Worm (Caenorhabditis elegans) whole organism, L4 larva: ENCODE data around the gene K11G12.6.

Experiments used
- F10B5.3 ChIP-seq: sonication (generic microtip); optimal IDR thresholded peaks from 2 replicates; lab custom pipeline; 2016; ENCODE audit warnings: mild to moderate bottlenecking, missing genetic modification characterization, missing compliant biosample characterization
- F26F4.8 ChIP-seq: fragments of 200-800 bp; sonication (Bioruptor generic); conservative IDR thresholded peaks from 2 replicates; pipeline ENCODE4 v1.3.6; 2022; ENCODE audit warnings: missing genetic modification characterization, missing compliant biosample characterization
- F49E8.2 ChIP-seq: sonication (generic microtip); optimal IDR thresholded peaks from 2 replicates; lab custom pipeline; 2016; ENCODE audit warnings: missing compliant biosample characterization, mild to moderate bottlenecking, missing genetic modification characterization, borderline replicate concordance
- R02D3.7 ChIP-seq: fragments of 150-350 bp; sonication (generic microtip); optimal IDR thresholded peaks from 3 replicates; lab custom pipeline; 2014; ENCODE audit warnings: missing biosample characterization, missing genetic modification characterization
- T20F7.1 ChIP-seq: fragments of 200-800 bp; sonication (Bioruptor generic); optimal IDR thresholded peaks from 2 replicates; lab custom pipeline; 2018; ENCODE audit warnings: mild to moderate bottlenecking, missing genetic modification characterization, missing compliant biosample characterization
- Y48G9A.11 ChIP-seq: fragments of 200-800 bp; sonication (Bioruptor generic); IDR thresholded peaks from 2 replicates; pipeline ENCODE4 v1.3.6; 2022; ENCODE audit warnings: missing genetic modification reagents, missing genetic modification characterization, missing compliant biosample characterization
- Y75B8A.6 ChIP-seq: fragments of 200-800 bp; sonication (Bioruptor generic); IDR thresholded peaks from 2 replicates; pipeline ENCODE4 v1.3.6; 2022; ENCODE audit warnings: missing genetic modification reagents, missing genetic modification characterization, missing compliant biosample characterization
- aha-1 ChIP-seq: fragments of 150-350 bp; peaks from one replicate; lab custom pipeline; 2014; ENCODE audit warnings: missing biosample characterization, missing genetic modification characterization
- ama-1 ChIP-seq: fragments of 150-350 bp; optimal IDR thresholded peaks from 2 replicates; lab custom pipeline; 2014; ENCODE audit warnings: inconsistent platforms, mixed read lengths
- arid-1 ChIP-seq: fragments of 200-800 bp; sonication (Bioruptor generic); conservative IDR thresholded peaks from 2 replicates; pipeline ENCODE4 v1.3.6; 2022; ENCODE audit warnings: missing genetic modification reagents, missing genetic modification characterization, missing compliant biosample characterization
- attf-4 ChIP-seq: sonication (generic microtip); optimal IDR thresholded peaks from 3 replicates; lab custom pipeline; 2017; ENCODE audit warnings: missing biosample characterization, missing genetic modification characterization
- ceh-32 ChIP-seq: sonication (generic microtip); optimal IDR thresholded peaks from 2 replicates; lab custom pipeline; 2016; ENCODE audit warnings: mild to moderate bottlenecking, missing genetic modification characterization, missing compliant biosample characterization; ENCODE audit not compliant: poor library complexity
- ctbp-1 ChIP-seq: fragments of 200-800 bp; sonication (Bioruptor generic); IDR thresholded peaks from 2 replicates; pipeline ENCODE4 v1.3.6; 2022; ENCODE audit warnings: missing genetic modification reagents, missing genetic modification characterization, missing compliant biosample characterization
- daf-12 ChIP-seq: fragments of 150-350 bp; optimal IDR thresholded peaks from 2 replicates; lab custom pipeline; 2014; ENCODE audit warnings: missing biosample characterization, missing genetic modification reagents, missing genetic modification characterization
- daf-16 ChIP-seq, 3 experiments: sonication (generic microtip); optimal IDR thresholded peaks; 2 replicates each; lab custom pipeline; 2016 to 2017; ENCODE audit warnings: missing genetic modification characterization in 3 of 3, missing genetic modification reagents in 3 of 3, mild to moderate bottlenecking in 2 of 3, missing compliant biosample characterization in 2 of 3, missing biosample characterization in 1 of 3, moderate library complexity in 1 of 3
- dmd-9 ChIP-seq: fragments of 200-800 bp; sonication (Bioruptor generic); IDR thresholded peaks from 2 replicates; pipeline ENCODE4 v1.3.6; 2022; ENCODE audit warnings: missing genetic modification reagents, missing genetic modification characterization, missing compliant biosample characterization
- duxl-1 ChIP-seq: sonication (generic microtip); optimal IDR thresholded peaks from 2 replicates; lab custom pipeline; 2016; ENCODE audit warnings: mild to moderate bottlenecking, missing genetic modification characterization, moderate library complexity, missing compliant biosample characterization; ENCODE audit not compliant: poor library complexity
- dve-1 ChIP-seq: sonication (generic microtip); optimal IDR thresholded peaks from 2 replicates; lab custom pipeline; 2017; ENCODE audit warnings: antibody characterized with exemption, mild to moderate bottlenecking, missing genetic modification characterization, missing compliant biosample characterization; ENCODE audit not compliant: insufficient read depth
- egl-27 ChIP-seq: sonication (generic microtip); optimal IDR thresholded peaks from 3 replicates; lab custom pipeline; 2017; ENCODE audit warnings: missing biosample characterization, missing genetic modification reagents, missing genetic modification characterization
- egl-43 ChIP-seq: fragments of 200-800 bp; sonication (Bioruptor generic); IDR thresholded peaks from 2 replicates; pipeline ENCODE4 v1.3.6; 2022; ENCODE audit warnings: missing genetic modification reagents, missing genetic modification characterization, missing compliant biosample characterization
- hif-1 ChIP-seq, 2 experiments: sonication (generic microtip); optimal IDR thresholded peaks; 2 replicates each; lab custom pipeline; 2016 to 2017; ENCODE audit warnings: missing compliant biosample characterization in 2 of 2, missing genetic modification characterization in 2 of 2, missing genetic modification reagents in 2 of 2, missing genotype in 2 of 2, mild to moderate bottlenecking in 1 of 2
- hlh-11 ChIP-seq: fragments of 200-800 bp; sonication (Bioruptor generic); optimal IDR thresholded peaks from 2 replicates; lab custom pipeline; 2018; ENCODE audit warnings: mild to moderate bottlenecking, missing genetic modification characterization, missing compliant biosample characterization
- hlh-30 ChIP-seq: sonication (generic microtip); optimal IDR thresholded peaks from 2 replicates; lab custom pipeline; 2017; ENCODE audit warnings: antibody characterized with exemption, mild to moderate bottlenecking, missing genetic modification characterization, missing compliant biosample characterization; ENCODE audit not compliant: insufficient read depth
- jun-1 ChIP-seq: fragments of 150-350 bp; optimal IDR thresholded peaks from 2 replicates; lab custom pipeline; 2014; ENCODE audit warnings: missing biosample characterization, missing genetic modification reagents, missing genetic modification characterization
- lim-7 ChIP-seq: fragments of 200-800 bp; sonication (Bioruptor generic); IDR thresholded peaks from 2 replicates; pipeline ENCODE4 v1.3.6; 2022; ENCODE audit warnings: missing genetic modification characterization, missing compliant biosample characterization
- lin-29 ChIP-seq: fragments of 200-800 bp; sonication (Bioruptor generic); IDR thresholded peaks from 2 replicates; pipeline ENCODE4 v1.3.6; 2022; ENCODE audit warnings: missing genetic modification reagents, missing genetic modification characterization, missing compliant biosample characterization
- lin-38 ChIP-seq: fragments of 200-800 bp; sonication (Bioruptor generic); IDR thresholded peaks from 2 replicates; pipeline ENCODE4 v1.3.6; 2022; ENCODE audit warnings: missing genetic modification reagents, missing genetic modification characterization, missing compliant biosample characterization
- lin-39 ChIP-seq: fragments of 150-350 bp; optimal IDR thresholded peaks from 2 replicates; lab custom pipeline; 2014; ENCODE audit warnings: missing biosample characterization, missing genetic modification reagents, missing genetic modification characterization
- lsy-2 ChIP-seq, 2 experiments: fragments of 150-350 bp in 1 of 2; sonication (generic microtip) in 1 of 2; optimal IDR thresholded peaks; 2 replicates each; lab custom pipeline; 2014 to 2017; ENCODE audit warnings: missing biosample characterization in 2 of 2, missing genetic modification characterization in 2 of 2
- madf-9 ChIP-seq: fragments of 200-800 bp; sonication (Bioruptor generic); conservative IDR thresholded peaks from 2 replicates; pipeline ENCODE4 v1.3.6; 2022; ENCODE audit warnings: missing genetic modification reagents, missing genetic modification characterization, missing compliant biosample characterization
- mdl-1 ChIP-seq, 2 experiments: fragments of 150-350 bp in 1 of 2; sonication (generic microtip) in 1 of 2; optimal IDR thresholded peaks; 2 replicates each; lab custom pipeline; 2014 to 2017; ENCODE audit warnings: missing biosample characterization in 2 of 2, missing genetic modification characterization in 2 of 2
- mdt-29 ChIP-seq: fragments of 200-800 bp; sonication (Bioruptor generic); IDR thresholded peaks from 2 replicates; pipeline ENCODE4 v1.3.6; 2022; ENCODE audit warnings: missing genetic modification reagents, missing genetic modification characterization, missing compliant biosample characterization
- mep-1 ChIP-seq: fragments of 150-350 bp; sonication (generic microtip); optimal IDR thresholded peaks from 3 replicates; lab custom pipeline; 2014; ENCODE audit warnings: missing biosample characterization, missing genetic modification characterization
- mes-2 ChIP-seq: sonication (generic microtip); optimal IDR thresholded peaks from 2 replicates; lab custom pipeline; 2016; ENCODE audit warnings: missing genotype, mild to moderate bottlenecking, missing genetic modification characterization, missing compliant biosample characterization; ENCODE audit not compliant: poor library complexity, severe bottlenecking
- nhr-10 ChIP-seq: fragments of 150-350 bp; optimal IDR thresholded peaks from 2 replicates; lab custom pipeline; 2014; ENCODE audit warnings: missing biosample characterization, missing genetic modification characterization
- nhr-28 ChIP-seq: fragments of 150-350 bp; optimal IDR thresholded peaks from 2 replicates; lab custom pipeline; 2014; ENCODE audit warnings: missing biosample characterization, missing genetic modification characterization
- pha-4 ChIP-seq, 2 experiments: fragments of 150-350 bp in 1 of 2; fragments of 200-800 bp in 1 of 2; sonication (Bioruptor generic) in 1 of 2; IDR thresholded peaks in 1 of 2; optimal IDR thresholded peaks in 1 of 2; 2 replicates each; pipeline versions ENCODE4 v1.3.6 to Lab custom; 2014 to 2022; ENCODE audit warnings: missing genetic modification characterization in 2 of 2, missing genetic modification reagents in 2 of 2, missing biosample characterization in 1 of 2, missing compliant biosample characterization in 1 of 2
- pqm-1 ChIP-seq: sonication (generic microtip); optimal IDR thresholded peaks from 2 replicates; lab custom pipeline; 2017; ENCODE audit warnings: missing biosample characterization, missing genetic modification characterization
- rbr-2 ChIP-seq: sonication (generic microtip); optimal IDR thresholded peaks from 2 replicates; lab custom pipeline; 2016; ENCODE audit warnings: missing genotype, missing genetic modification characterization, missing compliant biosample characterization
- set-16 ChIP-seq: fragments of 200-800 bp; sonication (Bioruptor generic); IDR thresholded peaks from 2 replicates; pipeline ENCODE4 v1.3.6; 2022; ENCODE audit warnings: missing genetic modification reagents, missing genetic modification characterization, missing compliant biosample characterization
- unc-39 ChIP-seq: sonication (generic microtip); optimal IDR thresholded peaks from 2 replicates; lab custom pipeline; 2017; ENCODE audit warnings: missing biosample characterization, missing genetic modification characterization
- unc-62 ChIP-seq, 3 experiments: fragments of 150-350 bp in 1 of 3; sonication (generic microtip); optimal IDR thresholded peaks in 2 of 3; peaks in 1 of 3; 1 replicate in 1 of 3; 2 replicates in 2 of 3; lab custom pipeline; 2014 to 2017; ENCODE audit warnings: missing biosample characterization in 3 of 3, missing genetic modification characterization in 3 of 3, missing genetic modification reagents in 3 of 3, missing genotype in 1 of 3
- zip-2 ChIP-seq: fragments of 150-350 bp; optimal IDR thresholded peaks from 2 replicates; lab custom pipeline; 2014; ENCODE audit warnings: missing biosample characterization, missing genetic modification characterization
- ztf-11 ChIP-seq: fragments of 150-350 bp; optimal IDR thresholded peaks from 2 replicates; lab custom pipeline; 2014; ENCODE audit warnings: missing biosample characterization, missing genetic modification characterization

The K11G12.6 gene

DNA sequence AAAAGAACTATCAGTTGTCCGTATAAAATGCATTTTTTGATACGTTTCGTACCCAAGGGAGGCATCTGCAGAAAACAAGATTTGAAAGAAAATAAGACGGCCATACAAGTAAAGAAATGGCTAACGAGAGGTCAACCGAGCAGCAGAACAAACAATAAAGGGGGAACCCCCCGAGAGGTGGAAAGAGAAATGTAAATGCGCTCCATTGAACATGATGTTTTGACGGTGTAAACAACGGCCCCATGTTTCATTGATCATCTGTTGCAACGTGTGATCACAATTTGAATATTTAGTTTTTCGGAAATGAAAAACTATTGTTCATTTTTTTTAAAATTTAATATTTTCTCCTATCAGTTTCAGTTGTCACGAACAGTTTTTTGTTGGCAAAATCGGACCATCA lies at the start of gene K11G12.6:
K11G12.6 (minus strand) TSS at position 65 of the 400 bp plus-strand sequence.
- TF ChIP-seq ama-1 (lab: Kevin White, UChicago) (no peak), daf-12 (no peak), egl-27 (tag; lab: Kevin White, UChicago) (no peak), pha-4 (GFP tag; IDR thresholded peaks at IDR 0.05; lab: Robert Waterston, UW) (no peak), pha-4 (tag; optimal IDR thresholded peaks at IDR 0.05; lab: Kevin White, UChicago) (peak; percentile 92), mes-2 (tag; lab: Kevin White, UChicago) (peak; percentile 45), T20F7.1 (GFP tag; lab: Kevin White, UChicago) (no peak), hif-1 (tag; optimal IDR thresholded peaks at IDR 0.05; lab: Kevin White, UChicago) (peak in 1 of 2 experiments; percentile 30), F26F4.8 (GFP tag; lab: Robert Waterston, UW) (no peak), ztf-11 (tag; lab: Kevin White, UChicago) (no peak), unc-39 (tag; lab: Kevin White, UChicago) (no peak), madf-9 (GFP tag; lab: Robert Waterston, UW) (no peak), dve-1 (peak; percentile 23), F49E8.2 (tag; lab: Kevin White, UChicago) (no peak), nhr-10 (tag; lab: Kevin White, UChicago) (no peak), egl-43 (GFP tag; lab: Robert Waterston, UW) (no peak), jun-1 (tag; lab: Kevin White, UChicago) (no peak), lim-7 (GFP tag; lab: Robert Waterston, UW) (no peak), duxl-1 (tag; lab: Kevin White, UChicago) (no peak), lsy-2 (tag; optimal IDR thresholded peaks at IDR 0.05; lab: Kevin White, UChicago) (peak in 1 of 2 experiments; percentile 48), lin-29 (GFP tag; lab: Robert Waterston, UW) (no peak), daf-16 (GFP tag; optimal IDR thresholded peaks at IDR 0.05; lab: Kevin White, UChicago) (peak in 1 of 2 experiments; percentile 19), daf-16 (tag; optimal IDR thresholded peaks at IDR 0.05; lab: Kevin White, UChicago) (peak; percentile 46), lin-39 (tag; lab: Kevin White, UChicago) (no peak), set-16 (GFP tag; lab: Robert Waterston, UW) (no peak), mdt-29 (GFP tag; lab: Robert Waterston, UW) (no peak), ctbp-1 (no peak), rbr-2 (no peak), aha-1 (tag; lab: Kevin White, UChicago) (no peak), mdl-1 (tag; optimal IDR thresholded peaks at IDR 0.05; lab: Kevin White, UChicago) (peak; percentile 41 to 98), mep-1 (peak; percentile 41), pqm-1 (tag; lab: Kevin White, UChicago) (no peak), F10B5.3 (tag; lab: Kevin White, UChicago) (no peak), zip-2 (tag; lab: Kevin White, UChicago) (no peak), attf-4 (tag; lab: Kevin White, UChicago) (no peak), ceh-32 (tag; lab: Kevin White, UChicago) (no peak), nhr-28 (tag; lab: Kevin White, UChicago) (peak; percentile 11), Y75B8A.6 (GFP tag; lab: Robert Waterston, UW) (no peak), unc-62 (GFP tag; optimal IDR thresholded peaks at IDR 0.05 in 1 of 2; lab: Kevin White, UChicago) (no peak), unc-62 (tag; optimal IDR thresholded peaks at IDR 0.05; lab: Kevin White, UChicago) (no peak), lin-38 (peak; percentile 45), hlh-30 (tag; lab: Kevin White, UChicago) (peak; percentile 84), arid-1 (GFP tag; lab: Robert Waterston, UW) (no peak), hlh-11 (tag; lab: Kevin White, UChicago) (peak; percentile 68), R02D3.7 (no peak), Y48G9A.11 (no peak), dmd-9 (GFP tag; lab: Robert Waterston, UW) (no peak)
